Worm (Caenorhabditis elegans) whole organism, mixed stage, embryonic: ENCODE measurements around the gene srx-110.
A peak's percentile ranks its signal among the peaks of the same experiment; 100 is the strongest.

ENCODE experiments used
- M03D4.4 ChIP-seq: sonication (generic microtip); optimal IDR thresholded peaks from 2 replicates; lab custom pipeline; 2017; ENCODE audit warnings: mild to moderate bottlenecking, missing genetic modification characterization, missing compliant biosample characterization
- bed-3 ChIP-seq: fragments of 200-800 bp; sonication (Bioruptor generic); optimal IDR thresholded peaks from 3 replicates; lab custom pipeline; 2018; ENCODE audit warnings: mild to moderate bottlenecking, missing genetic modification characterization, moderate library complexity, missing compliant biosample characterization
- ceh-39 ChIP-seq: fragments of 150-350 bp; optimal IDR thresholded peaks from 2 replicates; lab custom pipeline; 2014; ENCODE audit warnings: missing biosample characterization, missing genetic modification characterization
- ceh-83 ChIP-seq: fragments of 200-800 bp; sonication (Bioruptor generic); optimal IDR thresholded peaks from 2 replicates; lab custom pipeline; 2018; ENCODE audit warnings: mild to moderate bottlenecking, missing genetic modification characterization, missing compliant biosample characterization
- ces-1 ChIP-seq: fragments of 150-350 bp; optimal IDR thresholded peaks from 2 replicates; lab custom pipeline; 2014; ENCODE audit warnings: missing biosample characterization, missing genetic modification reagents, missing genetic modification characterization
- cnd-1 ChIP-seq: fragments of 200-800 bp; sonication (Bioruptor generic); optimal IDR thresholded peaks from 2 replicates; lab custom pipeline; 2018; ENCODE audit warnings: mild to moderate bottlenecking, missing genetic modification characterization, missing compliant biosample characterization
- drap-1 ChIP-seq: fragments of 200-800 bp; sonication (Bioruptor generic); optimal IDR thresholded peaks from 3 replicates; lab custom pipeline; 2018; ENCODE audit warnings: mild to moderate bottlenecking, missing genetic modification characterization, missing compliant biosample characterization
- elt-1 ChIP-seq: sonication (generic microtip); optimal IDR thresholded peaks from 2 replicates; lab custom pipeline; 2017; ENCODE audit warnings: missing genetic modification characterization, mild to moderate bottlenecking, missing compliant biosample characterization, antibody characterized with exemption, moderate library complexity, borderline replicate concordance; ENCODE audit not compliant: insufficient read depth
- elt-3 ChIP-seq: fragments of 150-350 bp; optimal IDR thresholded peaks from 2 replicates; lab custom pipeline; 2014; ENCODE audit warnings: missing biosample characterization, missing genetic modification characterization
- flh-1 ChIP-seq: fragments of 200-800 bp; sonication (Bioruptor generic); optimal IDR thresholded peaks from 2 replicates; lab custom pipeline; 2018; ENCODE audit warnings: mild to moderate bottlenecking, missing genetic modification characterization, moderate library complexity, missing compliant biosample characterization
- ham-2 ChIP-seq: fragments of 200-800 bp; sonication (Bioruptor generic); optimal IDR thresholded peaks from 2 replicates; lab custom pipeline; 2018; ENCODE audit warnings: mild to moderate bottlenecking, missing genetic modification characterization, missing compliant biosample characterization
- hlh-1 ChIP-seq: fragments of 150-350 bp; optimal IDR thresholded peaks from 2 replicates; lab custom pipeline; 2014; ENCODE audit warnings: missing biosample characterization, missing genetic modification reagents, missing genetic modification characterization
- lin-13 ChIP-seq: fragments of 150-350 bp; optimal IDR thresholded peaks from 2 replicates; lab custom pipeline; 2014; ENCODE audit warnings: missing biosample characterization, missing genetic modification characterization
- lin-32 ChIP-seq: fragments of 200-800 bp; sonication (Bioruptor generic); optimal IDR thresholded peaks from 2 replicates; lab custom pipeline; 2018; ENCODE audit warnings: mild to moderate bottlenecking, missing genetic modification characterization, missing compliant biosample characterization
- lsy-2 ChIP-seq: fragments of 150-350 bp; optimal IDR thresholded peaks from 2 replicates; lab custom pipeline; 2014; ENCODE audit warnings: missing biosample characterization, missing genetic modification characterization
- mab-5 ChIP-seq: fragments of 150-350 bp; optimal IDR thresholded peaks from 2 replicates; lab custom pipeline; 2014; ENCODE audit warnings: missing biosample characterization, missing genetic modification characterization
- mep-1 ChIP-seq: fragments of 150-350 bp; optimal IDR thresholded peaks from 2 replicates; lab custom pipeline; 2017; ENCODE audit warnings: missing biosample characterization, missing genetic modification reagents, missing genetic modification characterization, inconsistent platforms
- mls-2 ChIP-seq: sonication (generic microtip); optimal IDR thresholded peaks from 2 replicates; lab custom pipeline; 2016; ENCODE audit warnings: mild to moderate bottlenecking, missing genetic modification characterization, moderate library complexity, missing compliant biosample characterization
- nhr-12 ChIP-seq: fragments of 150-350 bp; optimal IDR thresholded peaks from 2 replicates; lab custom pipeline; 2014; ENCODE audit warnings: missing biosample characterization, missing genetic modification characterization
- nhr-2 ChIP-seq: fragments of 150-350 bp; optimal IDR thresholded peaks from 2 replicates; lab custom pipeline; 2014; ENCODE audit warnings: missing biosample characterization, missing genetic modification characterization
- nhr-237 ChIP-seq: fragments of 150-350 bp; optimal IDR thresholded peaks from 2 replicates; lab custom pipeline; 2014; ENCODE audit warnings: missing biosample characterization, missing genetic modification characterization
- nhr-28 ChIP-seq: fragments of 150-350 bp; optimal IDR thresholded peaks from 2 replicates; lab custom pipeline; 2014; ENCODE audit warnings: missing biosample characterization, missing genetic modification characterization
- nhr-76 ChIP-seq: sonication (generic microtip); optimal IDR thresholded peaks from 2 replicates; lab custom pipeline; 2017; ENCODE audit warnings: missing biosample characterization, missing genetic modification characterization
- pha-4 ChIP-seq: fragments of 150-350 bp; optimal IDR thresholded peaks from 2 replicates; lab custom pipeline; 2018; ENCODE audit warnings: missing biosample characterization, missing genetic modification reagents, missing genetic modification characterization
- sem-2 ChIP-seq: fragments of 200-800 bp; sonication (Bioruptor generic); optimal IDR thresholded peaks from 2 replicates; lab custom pipeline; 2018; ENCODE audit warnings: mild to moderate bottlenecking, missing genetic modification characterization, missing compliant biosample characterization
- snpc-4 ChIP-seq: fragments of 150-350 bp; optimal IDR thresholded peaks from 2 replicates; lab custom pipeline; 2014; ENCODE audit warnings: missing biosample characterization, missing genetic modification characterization
- sptf-1 ChIP-seq: sonication (generic microtip); optimal IDR thresholded peaks from 2 replicates; lab custom pipeline; 2017; ENCODE audit warnings: mild to moderate bottlenecking, missing genetic modification characterization, moderate library complexity, missing compliant biosample characterization
- unc-120 ChIP-seq: sonication (generic microtip); optimal IDR thresholded peaks from 2 replicates; lab custom pipeline; 2017; ENCODE audit warnings: missing genetic modification characterization, missing compliant biosample characterization; ENCODE audit not compliant: poor library complexity, severe bottlenecking
- unc-39 ChIP-seq: fragments of 150-350 bp; optimal IDR thresholded peaks from 2 replicates; lab custom pipeline; 2014; ENCODE audit warnings: missing biosample characterization, missing genetic modification characterization
- unc-62 ChIP-seq: fragments of 150-350 bp; optimal IDR thresholded peaks from 2 replicates; lab custom pipeline; 2014; ENCODE audit warnings: missing biosample characterization, missing genetic modification reagents, missing genetic modification characterization
- zip-8 ChIP-seq: fragments of 150-350 bp; optimal IDR thresholded peaks from 2 replicates; lab custom pipeline; 2014; ENCODE audit warnings: missing biosample characterization, missing genetic modification characterization
- ztf-11 ChIP-seq: fragments of 150-350 bp; optimal IDR thresholded peaks from 2 replicates; lab custom pipeline; 2014; ENCODE audit warnings: missing biosample characterization, missing genetic modification characterization

srx-110 gene

DNA sequence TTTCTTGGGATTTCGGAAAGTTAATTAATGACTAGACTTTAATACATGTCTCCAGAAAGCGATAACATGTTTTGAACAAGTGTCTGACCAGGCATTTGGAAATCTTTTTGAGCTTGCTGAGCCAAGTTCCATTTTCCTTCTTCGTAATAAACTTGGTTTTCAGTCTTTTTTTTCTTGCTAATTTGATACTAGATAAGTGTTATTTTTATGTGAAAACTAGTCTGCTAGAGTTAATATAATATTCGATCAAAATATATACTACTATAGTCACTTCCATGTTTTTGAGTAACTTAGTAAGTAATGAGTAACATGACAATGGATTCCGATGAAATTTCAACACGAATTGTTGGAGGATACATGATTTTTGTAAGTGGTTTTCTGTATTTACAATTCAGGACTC is at the start of gene srx-110:
TSS of gene srx-110 (plus strand) at position 301 of the 400 bp plus-strand sequence.
- TF ChIP-seq nhr-237 (tag; lab: Kevin White, UChicago) (no peak), flh-1 (GFP tag; lab: Kevin White, UChicago) (no peak), hlh-1 (tag; lab: Kevin White, UChicago) (no peak), unc-39 (tag; lab: Kevin White, UChicago) (no peak), ceh-83 (GFP tag; lab: Kevin White, UChicago) (no peak), nhr-76 (no peak), ceh-39 (no peak), bed-3 (GFP tag; lab: Kevin White, UChicago) (no peak), lsy-2 (no peak), elt-3 (tag; lab: Kevin White, UChicago) (no peak), mls-2 (no peak), zip-8 (tag; lab: Kevin White, UChicago) (no peak), ztf-11 (tag; lab: Kevin White, UChicago) (no peak), sptf-1 (tag; lab: Kevin White, UChicago) (no peak)
- TF ChIP-seq, all 35 proteins: peak for 0

DNA sequence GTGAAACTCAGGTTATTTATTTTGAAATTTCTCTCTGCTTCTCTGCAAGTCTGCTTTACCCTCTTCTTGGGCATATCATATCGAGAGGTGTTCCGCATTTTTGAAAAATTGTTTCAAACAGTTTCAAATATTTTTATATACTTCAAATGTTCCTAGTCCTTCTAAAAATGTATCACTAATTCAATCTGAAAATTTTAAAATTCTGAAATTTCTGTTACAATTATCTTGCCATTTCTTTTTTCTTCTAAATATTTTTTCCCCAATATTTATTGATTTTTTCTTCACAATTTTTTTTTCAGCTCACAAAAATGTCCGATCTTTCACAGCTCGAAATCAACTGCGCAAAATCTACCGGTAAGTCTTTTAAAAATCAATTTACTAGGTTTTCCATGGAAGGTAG is 49.6 kb upstream of the srx-110 start, which contains the start of gene F19B10.4:
TSS of gene F19B10.4 (plus strand) at position 301 of the 400 bp plus-strand sequence.
- no peak for TF ChIP-seq nhr-28 (tag; lab: Kevin White, UChicago)
- TF ChIP-seq mls-2: no peak
- TF ChIP-seq ceh-39: no peak
- TF ChIP-seq nhr-76: no peak
- no peak for TF ChIP-seq bed-3 (GFP tag; lab: Kevin White, UChicago)
- TF ChIP-seq lin-32 (GFP tag; lab: Kevin White, UChicago): no peak
- TF ChIP-seq nhr-237 (tag; lab: Kevin White, UChicago): no peak

DNA sequence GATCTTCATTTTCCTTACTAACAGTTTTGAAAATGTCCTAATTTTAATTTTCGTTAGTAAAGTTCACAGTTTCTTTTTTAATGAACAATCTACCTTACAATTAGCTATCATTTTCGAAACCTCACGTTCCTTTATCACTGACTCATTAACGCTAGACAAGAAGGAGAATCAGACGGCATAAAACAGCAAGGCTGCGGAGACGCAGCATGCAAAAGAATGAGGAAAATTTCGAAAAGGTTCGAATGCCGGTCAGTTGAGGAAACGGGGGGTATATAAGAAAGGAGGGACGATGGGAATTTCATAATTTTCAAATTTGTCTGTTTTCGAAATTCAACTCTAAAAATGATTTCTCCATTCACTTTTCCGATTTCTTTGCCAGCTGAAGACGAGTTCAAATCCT is 47.4 kb upstream of the srx-110 start, which contains the start of gene F19B10.13:
TSS of gene F19B10.13 (plus strand) at position 343 of the 400 bp plus-strand sequence.
- TF ChIP-seq elt-3 (tag; lab: Kevin White, UChicago) (peak; percentile 61), ces-1 (GFP tag; lab: Kevin White, UChicago) (no peak), sptf-1 (tag; lab: Kevin White, UChicago) (no peak), zip-8 (tag; lab: Kevin White, UChicago) (no peak)

DNA sequence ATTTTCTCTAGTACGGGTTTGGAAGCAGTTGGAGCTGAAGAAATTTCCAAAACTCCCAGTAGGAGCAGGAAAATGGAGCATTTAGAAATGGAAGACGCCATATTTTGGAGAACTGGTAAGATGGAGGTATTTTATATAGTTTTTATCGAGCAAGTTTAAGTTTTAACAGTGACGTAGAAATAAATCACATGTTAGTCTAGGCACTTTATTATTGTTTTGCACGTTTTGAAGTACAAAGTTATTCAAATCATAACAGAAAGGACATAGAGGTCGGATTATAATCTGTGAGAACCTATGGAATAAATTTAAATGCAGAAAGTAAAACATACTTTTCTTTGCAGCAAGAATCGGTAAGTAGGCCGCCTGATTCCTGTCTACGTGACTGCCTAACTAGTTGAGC is 45.6 kb upstream of the srx-110 start, which contains the start of gene F19B10.6:
TSS of gene F19B10.6 (minus strand) at position 101 of the 400 bp plus-strand sequence.
- TF ChIP-seq M03D4.4 (tag; lab: Kevin White, UChicago): no peak
- TF ChIP-seq pha-4 (tag; lab: Kevin White, UChicago): no peak
- TF ChIP-seq lsy-2: no peak
- TF ChIP-seq nhr-28 (tag; lab: Kevin White, UChicago): no peak
- no peak for TF ChIP-seq sem-2 (GFP tag; lab: Kevin White, UChicago)
- TF ChIP-seq sptf-1 (tag; lab: Kevin White, UChicago): no peak
- no peak for TF ChIP-seq ceh-39
- no peak for TF ChIP-seq lin-13 (tag; lab: Kevin White, UChicago)
- TF ChIP-seq drap-1: no peak
- TF ChIP-seq lin-32 (GFP tag; lab: Kevin White, UChicago): no peak
- TF ChIP-seq cnd-1 (tag; lab: Kevin White, UChicago): no peak
- no peak for TF ChIP-seq bed-3 (GFP tag; lab: Kevin White, UChicago)
- TF ChIP-seq unc-120 (tag; lab: Kevin White, UChicago): no peak
- no peak for TF ChIP-seq nhr-12
- no peak for TF ChIP-seq nhr-76
- no peak for TF ChIP-seq flh-1 (GFP tag; lab: Kevin White, UChicago)
- TF ChIP-seq mab-5: no peak
- no peak for TF ChIP-seq ces-1 (GFP tag; lab: Kevin White, UChicago)
- TF ChIP-seq nhr-2 (tag; lab: Kevin White, UChicago): no peak

DNA sequence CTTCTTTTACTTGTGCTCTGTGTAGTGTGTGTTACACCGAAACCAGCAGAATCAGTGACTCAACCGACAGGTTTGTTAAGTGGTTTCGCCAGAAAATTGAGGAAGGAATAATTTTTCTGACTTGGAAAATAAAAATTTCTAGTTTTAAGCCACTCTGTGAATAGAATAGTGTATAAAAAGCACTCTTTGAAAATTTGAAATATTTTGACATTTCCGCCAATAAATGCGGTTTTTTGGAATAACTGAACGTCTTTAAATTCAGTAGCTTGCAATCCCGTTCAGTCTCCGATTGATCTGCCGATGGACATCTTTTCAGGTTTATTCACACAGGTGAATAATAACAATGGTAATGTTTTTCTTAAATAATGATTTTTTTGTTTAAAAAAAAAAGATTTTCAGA is 44.9 kb upstream of the srx-110 start, which contains the start of gene F19B10.3:
TSS of gene F19B10.3 (plus strand) at position 301 of the 400 bp plus-strand sequence.
- TF ChIP-seq lsy-2 (no peak), lin-13 (tag; lab: Kevin White, UChicago) (no peak), unc-39 (tag; lab: Kevin White, UChicago) (no peak), nhr-76 (no peak), flh-1 (GFP tag; lab: Kevin White, UChicago) (no peak), nhr-237 (tag; lab: Kevin White, UChicago) (no peak), mab-5 (no peak)

DNA sequence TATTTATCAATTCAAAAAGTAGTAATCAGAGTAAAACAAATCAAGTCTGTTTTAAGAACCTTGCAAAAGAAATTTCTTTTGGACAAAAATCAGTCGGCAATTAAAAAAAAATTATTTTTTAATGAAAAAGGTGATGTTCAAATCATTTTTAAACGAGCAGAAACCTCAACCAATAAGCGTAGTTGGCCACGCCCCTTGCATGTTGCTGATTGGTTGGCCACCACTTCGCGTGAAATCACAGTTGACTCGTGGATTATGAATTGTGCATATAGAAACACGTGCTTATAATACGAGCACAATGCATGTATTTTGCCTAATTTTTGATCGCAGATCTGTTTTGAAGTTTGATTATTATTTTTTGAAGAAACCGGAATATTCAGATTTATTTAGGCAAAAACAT is 44.2 kb upstream of the srx-110 start:
- TF ChIP-seq mab-5: no peak
- TF ChIP-seq lsy-2: no peak
- TF ChIP-seq sptf-1 (tag; lab: Kevin White, UChicago): no peak
- no peak for TF ChIP-seq nhr-12
- TF ChIP-seq unc-62: no peak
- no peak for TF ChIP-seq pha-4 (tag; lab: Kevin White, UChicago)
- TF ChIP-seq mep-1 (tag; lab: Kevin White, UChicago): no peak
- TF ChIP-seq sem-2 (GFP tag; lab: Kevin White, UChicago): no peak
- TF ChIP-seq elt-1 (tag; lab: Kevin White, UChicago): no peak
- TF ChIP-seq lin-13 (tag; lab: Kevin White, UChicago): no peak
- no peak for TF ChIP-seq unc-39 (tag; lab: Kevin White, UChicago)
- no peak for TF ChIP-seq zip-8 (tag; lab: Kevin White, UChicago)
- TF ChIP-seq ham-2 (GFP tag; lab: Kevin White, UChicago): no peak
- no peak for TF ChIP-seq bed-3 (GFP tag; lab: Kevin White, UChicago)
- TF ChIP-seq snpc-4 (tag; lab: Kevin White, UChicago): no peak
